Worm (Caenorhabditis elegans): ENCODE results near the gene thn-5.
A peak's percentile ranks its signal among the peaks of the same experiment; 100 is the strongest.

thn-5 gene

ce11 chrIV:5183755-5184166 lies 46.9 kb upstream of the thn-5 start, which contains the start of gene W03F8.4 (continued):
- TF ChIP-seq ces-1 (GFP tag; optimal IDR thresholded peaks at IDR 0.05): no peak
- no peak for TF ChIP-seq dmd-8 (GFP tag; IDR thresholded peaks at IDR 0.05)
- peak; percentile 56 for TF ChIP-seq Y48G9A.11 (GFP tag; IDR thresholded peaks at IDR 0.05)
- peak; percentile 49 for TF ChIP-seq zip-2 (tag; optimal IDR thresholded peaks at IDR 0.05)
- TF ChIP-seq nhr-48 (tag; optimal IDR thresholded peaks at IDR 0.05): peak; percentile 82
- TF ChIP-seq nhr-41 (GFP tag; IDR thresholded peaks at IDR 0.05): no peak
- peak; percentile 81 for TF ChIP-seq nhr-6 (tag; optimal IDR thresholded peaks at IDR 0.05)
- peak; percentile 51 for TF ChIP-seq unc-130 (GFP tag; optimal IDR thresholded peaks at IDR 0.05)
- TF ChIP-seq tag-97 (GFP tag; IDR thresholded peaks at IDR 0.05): no peak
- TF ChIP-seq ZK337.2 (GFP tag; IDR thresholded peaks at IDR 0.05): peak; percentile 71; the same call in 1 of the 2 replicates
- TF ChIP-seq php-3 (GFP tag; IDR thresholded peaks at IDR 0.05): peak; percentile 83
- peak; percentile 83 for TF ChIP-seq F37D6.2 (tag; optimal IDR thresholded peaks at IDR 0.05)
- no peak for TF ChIP-seq pha-4 (GFP tag; IDR thresholded peaks at IDR 0.05)
- TF ChIP-seq pha-4 (tag; optimal IDR thresholded peaks at IDR 0.05): no peak
- peak; percentile 92 for TF ChIP-seq lin-38 (GFP tag; IDR thresholded peaks at IDR 0.05)
- TF ChIP-seq ama-1 (optimal IDR thresholded peaks at IDR 0.05): peak; percentile 65
- TF ChIP-seq aly-2 (tag; optimal IDR thresholded peaks at IDR 0.05): no peak
- TF ChIP-seq Y105C5A.15 (GFP tag; IDR thresholded peaks at IDR 0.05): no peak
- no peak for TF ChIP-seq ZK546.5 (tag; optimal IDR thresholded peaks at IDR 0.05)
- no peak for TF ChIP-seq egl-27 (tag; optimal IDR thresholded peaks at IDR 0.05)
- peak; percentile 85 for TF ChIP-seq nhr-11 (tag; optimal IDR thresholded peaks at IDR 0.05)
- TF ChIP-seq daf-16 (GFP tag; optimal IDR thresholded peaks at IDR 0.05): peak; percentile 43 to 98
- peak; percentile 93 for TF ChIP-seq daf-16 (tag; optimal IDR thresholded peaks at IDR 0.05)
- peak; percentile 97 for TF ChIP-seq aha-1 (tag)
- TF ChIP-seq set-16 (GFP tag; IDR thresholded peaks at IDR 0.05): no peak
- peak; percentile 86; the same call in 1 of the 2 replicates for TF ChIP-seq arid-1 (GFP tag; conservative IDR thresholded peaks at IDR 0.05)
- peak in 1 of 2 experiments; percentile 86 for TF ChIP-seq unc-62 (GFP tag; optimal IDR thresholded peaks at IDR 0.05 in 1 of 2)
- TF ChIP-seq unc-62 (tag; optimal IDR thresholded peaks at IDR 0.05): no peak
- TF ChIP-seq fos-1 (tag; optimal IDR thresholded peaks at IDR 0.05): no peak
- no peak for TF ChIP-seq ztf-11 (tag; optimal IDR thresholded peaks at IDR 0.05)
- TF ChIP-seq lin-1 (GFP tag; IDR thresholded peaks at IDR 0.05): peak; percentile 91
- TF ChIP-seq ceh-28 (tag; optimal IDR thresholded peaks at IDR 0.05): no peak
- peak; percentile 65 for TF ChIP-seq spr-3 (GFP tag; optimal IDR thresholded peaks at IDR 0.05)
- peak; percentile 99 for TF ChIP-seq dpl-1 (GFP tag; optimal IDR thresholded peaks at IDR 0.05)
- TF ChIP-seq daf-12 (tag; optimal IDR thresholded peaks at IDR 0.05): no peak
- peak; percentile 95 for TF ChIP-seq mes-2 (tag; optimal IDR thresholded peaks at IDR 0.05; ENCODE audit: poor library complexity, severe bottlenecking)
- peak; percentile 54 for TF ChIP-seq snpc-4 (tag; optimal IDR thresholded peaks at IDR 0.05)
- TF ChIP-seq hlh-11 (tag; optimal IDR thresholded peaks at IDR 0.05): peak; percentile 92
- 0 out of 2 replicates have a peak, but pooled peaks have one; percentile 54 for TF ChIP-seq madf-9 (GFP tag; conservative IDR thresholded peaks at IDR 0.05)
- TF ChIP-seq T20F7.1 (GFP tag; optimal IDR thresholded peaks at IDR 0.05): peak; percentile 81
- no peak for TF ChIP-seq attf-4 (tag; optimal IDR thresholded peaks at IDR 0.05)
- no peak for TF ChIP-seq nhr-76 (tag; optimal IDR thresholded peaks at IDR 0.05)
- TF ChIP-seq F44E2.7 (GFP tag; IDR thresholded peaks at IDR 0.05): no peak
- TF ChIP-seq T26A8.4 (GFP tag; IDR thresholded peaks at IDR 0.05): peak; percentile 96
- TF ChIP-seq skn-1 (tag; optimal IDR thresholded peaks at IDR 0.05): no peak
- no peak for TF ChIP-seq ceh-44 (GFP tag; IDR thresholded peaks at IDR 0.05)
- TF ChIP-seq lin-13 (GFP tag; optimal IDR thresholded peaks at IDR 0.05): peak; percentile 85
- TF ChIP-seq Y75B8A.6 (GFP tag; IDR thresholded peaks at IDR 0.05): no peak
- TF ChIP-seq mdl-1 (tag; optimal IDR thresholded peaks at IDR 0.05): peak in 1 of 2 experiments; percentile 28
- TF ChIP-seq tra-1 (GFP tag; IDR thresholded peaks at IDR 0.05): peak; percentile 67; the same call in 1 of the 2 replicates
- no peak for TF ChIP-seq pqm-1 (tag; optimal IDR thresholded peaks at IDR 0.05)
- no peak for TF ChIP-seq dve-1 (tag; optimal IDR thresholded peaks at IDR 0.05; ENCODE audit: insufficient read depth)
- no peak for TF ChIP-seq daf-8 (GFP tag; IDR thresholded peaks at IDR 0.05)

Data from whole organism, L4 larva.